Fruit fly (Drosophila melanogaster): ENCODE results near the gene SMC5.

dm6 chr3L:21604265-21604664 lies 35.3 kb downstream of the SMC5 start:
- TF ChIP-seq CG8478 (optimal IDR thresholded peaks at IDR 0.05): no peak
- TF ChIP-seq CTCF (optimal IDR thresholded peaks at IDR 0.05): peak; percentile 99 to 100
